Worm (Caenorhabditis elegans) whole organism, L3 larva: ENCODE data around the gene srd-30.

Experiments
- R02D3.7 ChIP-seq: fragments of 150-350 bp; optimal IDR thresholded peaks from 2 replicates; lab custom pipeline; 2014; ENCODE audit warnings: missing biosample characterization, missing genetic modification characterization
- ZK546.5 ChIP-seq: sonication (generic microtip); optimal IDR thresholded peaks from 2 replicates; lab custom pipeline; 2017; ENCODE audit warnings: missing biosample characterization, missing genetic modification characterization
- aly-2 ChIP-seq: fragments of 150-350 bp; optimal IDR thresholded peaks from 2 replicates; lab custom pipeline; 2014; ENCODE audit warnings: missing biosample characterization, missing genetic modification characterization
- ama-1 ChIP-seq: fragments of 150-350 bp; optimal IDR thresholded peaks from 2 replicates; lab custom pipeline; 2018
- ceh-16 ChIP-seq: sonication (generic microtip); optimal IDR thresholded peaks from 2 replicates; lab custom pipeline; 2017; ENCODE audit warnings: missing biosample characterization, missing genetic modification characterization
- ceh-28 ChIP-seq: fragments of 150-350 bp; optimal IDR thresholded peaks from 2 replicates; lab custom pipeline; 2014; ENCODE audit warnings: missing biosample characterization, missing genetic modification reagents, missing genetic modification characterization
- ceh-9 ChIP-seq: sonication (generic microtip); optimal IDR thresholded peaks from 2 replicates; lab custom pipeline; 2018; ENCODE audit warnings: missing biosample characterization, missing genetic modification characterization
- daf-12 ChIP-seq: fragments of 150-350 bp; optimal IDR thresholded peaks from 2 replicates; lab custom pipeline; 2014; ENCODE audit warnings: missing biosample characterization, missing genetic modification reagents, missing genetic modification characterization
- egl-5 ChIP-seq: fragments of 150-350 bp; optimal IDR thresholded peaks from 2 replicates; lab custom pipeline; 2017; ENCODE audit warnings: missing biosample characterization, missing genetic modification reagents, missing genetic modification characterization, inconsistent platforms
- elt-1 ChIP-seq: fragments of 150-350 bp; optimal IDR thresholded peaks from 2 replicates; lab custom pipeline; 2014; ENCODE audit warnings: missing biosample characterization, missing genetic modification characterization
- elt-2 ChIP-seq: sonication (generic microtip); optimal IDR thresholded peaks from 2 replicates; lab custom pipeline; 2016; ENCODE audit warnings: missing genetic modification reagents, mild to moderate bottlenecking, missing genetic modification characterization, missing compliant biosample characterization
- elt-3 ChIP-seq, 3 experiments: fragments of 150-350 bp in 1 of 3; sonication (generic microtip) in 2 of 3; optimal IDR thresholded peaks; 2 replicates in 2 of 3; 4 replicates in 1 of 3; lab custom pipeline; 2014 to 2017; ENCODE audit warnings: missing biosample characterization in 3 of 3, missing genetic modification characterization in 3 of 3
- eor-1 ChIP-seq, 2 experiments: fragments of 150-350 bp; optimal IDR thresholded peaks; 2 replicates each; lab custom pipeline; 2014 to 2018; ENCODE audit warnings: missing biosample characterization in 2 of 2, missing genetic modification characterization in 2 of 2
- fkh-10 ChIP-seq: sonication (generic microtip); optimal IDR thresholded peaks from 2 replicates; lab custom pipeline; 2017; ENCODE audit warnings: missing biosample characterization, missing genetic modification reagents, missing genetic modification characterization
- fkh-2 ChIP-seq: fragments of 150-350 bp; optimal IDR thresholded peaks from 2 replicates; lab custom pipeline; 2014; ENCODE audit warnings: missing biosample characterization, missing genetic modification reagents, missing genetic modification characterization
- hmg-11 ChIP-seq: sonication (generic microtip); optimal IDR thresholded peaks from 2 replicates; lab custom pipeline; 2016; ENCODE audit warnings: missing genetic modification characterization, missing compliant biosample characterization
- jun-1 ChIP-seq: fragments of 150-350 bp; optimal IDR thresholded peaks from 2 replicates; lab custom pipeline; 2014; ENCODE audit warnings: missing biosample characterization, missing genetic modification reagents, missing genetic modification characterization
- lin-15B ChIP-seq: fragments of 150-350 bp; optimal IDR thresholded peaks from 2 replicates; lab custom pipeline; 2014; ENCODE audit warnings: missing biosample characterization, missing genetic modification characterization
- lin-39 ChIP-seq: fragments of 150-350 bp; optimal IDR thresholded peaks from 2 replicates; lab custom pipeline; 2018; ENCODE audit warnings: missing biosample characterization, missing genetic modification reagents, missing genetic modification characterization
- lsy-12 ChIP-seq: sonication (generic microtip); optimal IDR thresholded peaks from 2 replicates; lab custom pipeline; 2016; ENCODE audit warnings: mild to moderate bottlenecking, missing genetic modification characterization, missing compliant biosample characterization
- mdl-1 ChIP-seq: fragments of 150-350 bp; optimal IDR thresholded peaks from 2 replicates; lab custom pipeline; 2014; ENCODE audit warnings: missing biosample characterization, missing genetic modification characterization
- nfya-1 ChIP-seq: sonication (generic microtip); optimal IDR thresholded peaks from 2 replicates; lab custom pipeline; 2017; ENCODE audit warnings: missing genetic modification characterization, mild to moderate bottlenecking, missing compliant biosample characterization, antibody characterized with exemption, moderate library complexity; ENCODE audit not compliant: insufficient read depth
- nhr-11 ChIP-seq: fragments of 150-350 bp; optimal IDR thresholded peaks from 2 replicates; lab custom pipeline; 2014; ENCODE audit warnings: missing biosample characterization, missing genetic modification characterization
- nhr-23 ChIP-seq: fragments of 150-350 bp; optimal IDR thresholded peaks from 2 replicates; lab custom pipeline; 2014; ENCODE audit warnings: missing biosample characterization, missing genetic modification reagents, missing genetic modification characterization
- nhr-25 ChIP-seq: sonication (generic microtip); optimal IDR thresholded peaks from 2 replicates; lab custom pipeline; 2017; ENCODE audit warnings: missing biosample characterization, missing genetic modification characterization
- nhr-28 ChIP-seq: fragments of 150-350 bp; optimal IDR thresholded peaks from 2 replicates; lab custom pipeline; 2014; ENCODE audit warnings: missing biosample characterization, missing genetic modification characterization
- nhr-67 ChIP-seq: fragments of 150-350 bp; optimal IDR thresholded peaks from 2 replicates; lab custom pipeline; 2014; ENCODE audit warnings: missing biosample characterization, missing genetic modification characterization
- nhr-77 ChIP-seq: fragments of 150-350 bp; optimal IDR thresholded peaks from 2 replicates; lab custom pipeline; 2014; ENCODE audit warnings: missing biosample characterization, missing genetic modification characterization
- pha-4 ChIP-seq: fragments of 150-350 bp; optimal IDR thresholded peaks from 2 replicates; lab custom pipeline; 2014; ENCODE audit warnings: missing biosample characterization, missing genetic modification reagents, missing genetic modification characterization
- sea-2 ChIP-seq: fragments of 150-350 bp; sonication (generic microtip); optimal IDR thresholded peaks from 4 replicates; lab custom pipeline; 2014; ENCODE audit warnings: missing biosample characterization, missing genetic modification reagents, missing genetic modification characterization
- skn-1 ChIP-seq: fragments of 150-350 bp; optimal IDR thresholded peaks from 2 replicates; lab custom pipeline; 2014; ENCODE audit warnings: missing biosample characterization, missing genetic modification characterization
- snpc-4 ChIP-seq: fragments of 150-350 bp; optimal IDR thresholded peaks from 2 replicates; lab custom pipeline; 2014; ENCODE audit warnings: missing biosample characterization, missing genetic modification characterization
- tbx-2 ChIP-seq: sonication (generic microtip); optimal IDR thresholded peaks from 2 replicates; lab custom pipeline; 2016; ENCODE audit warnings: mild to moderate bottlenecking, missing genetic modification characterization, missing compliant biosample characterization
- unc-39 ChIP-seq: sonication (generic microtip); optimal IDR thresholded peaks from 4 replicates; lab custom pipeline; 2017; ENCODE audit warnings: missing biosample characterization, missing genetic modification characterization
- unc-62 ChIP-seq: fragments of 150-350 bp; sonication (generic microtip); optimal IDR thresholded peaks from 4 replicates; lab custom pipeline; 2014; ENCODE audit warnings: missing biosample characterization, missing genetic modification reagents, missing genetic modification characterization
- ztf-11 ChIP-seq: fragments of 150-350 bp; optimal IDR thresholded peaks from 2 replicates; lab custom pipeline; 2014; ENCODE audit warnings: missing biosample characterization, missing genetic modification characterization
- ztf-4 ChIP-seq: fragments of 150-350 bp; optimal IDR thresholded peaks from 2 replicates; lab custom pipeline; 2014; ENCODE audit warnings: missing biosample characterization, missing genetic modification characterization

srd-30 gene

DNA sequence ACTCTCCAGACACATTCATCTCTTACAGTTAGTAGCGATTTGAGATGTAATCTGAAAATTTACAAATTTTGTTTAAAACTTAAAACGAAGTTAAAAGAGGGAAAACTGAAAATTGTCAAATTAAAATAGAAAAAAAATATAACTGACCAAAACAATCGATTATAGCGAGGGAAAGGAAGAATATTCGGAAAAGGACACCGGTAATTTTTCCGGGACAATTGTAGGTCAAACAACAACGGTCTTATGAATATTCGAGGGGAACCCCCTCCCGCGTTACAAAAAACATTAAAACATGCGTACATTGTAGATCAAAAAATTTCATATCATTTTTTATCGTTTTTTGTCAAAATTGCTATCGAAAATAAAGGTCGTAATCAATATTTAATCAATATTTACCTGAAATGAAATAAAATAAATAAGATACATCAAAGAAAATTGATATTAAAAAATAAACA, 7.6 kb upstream of the srd-30 start, which contains the start of gene C50E3.12:
C50E3.12 (minus strand) TSS at position 51 of the 455 bp plus-strand sequence.
- TF ChIP-seq fkh-2 (tag; lab: Kevin White, UChicago): no peak
- no peak for TF ChIP-seq ceh-16 (tag; lab: Kevin White, UChicago)
- TF ChIP-seq fkh-10 (GFP tag; lab: Kevin White, UChicago): no peak
- TF ChIP-seq ceh-28 (tag; lab: Kevin White, UChicago): no peak
- no peak for TF ChIP-seq mdl-1
- TF ChIP-seq elt-2 (tag; lab: Kevin White, UChicago): no peak
- no peak for TF ChIP-seq skn-1 (tag; lab: Kevin White, UChicago)
- no peak for TF ChIP-seq jun-1 (tag; lab: Kevin White, UChicago)

DNA sequence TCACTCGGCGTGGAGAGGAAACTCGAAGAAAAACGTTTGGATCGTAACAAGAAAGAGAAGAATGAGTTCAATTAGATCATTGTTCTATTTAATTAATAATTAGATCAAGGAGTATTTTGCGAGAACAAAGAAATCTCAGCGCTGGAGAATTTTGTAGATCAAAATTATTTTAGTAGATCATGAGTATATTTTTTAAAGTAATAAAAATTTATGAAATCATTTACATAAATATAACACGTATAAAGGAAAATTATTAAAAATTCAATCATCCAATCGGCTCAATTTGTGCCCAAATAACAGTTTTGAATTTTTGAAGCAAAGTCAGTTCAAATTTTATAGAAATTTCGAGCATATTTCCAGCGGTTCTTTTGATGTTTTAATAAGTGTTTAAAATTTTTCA, 5.5 kb upstream of the srd-30 start, which contains the start of gene C50E3.13:
C50E3.13 (minus strand) TSS at position 101 of the 400 bp plus-strand sequence.
- TF ChIP-seq elt-1 (tag; lab: Kevin White, UChicago) (no peak), nhr-77 (tag; lab: Kevin White, UChicago) (no peak)

DNA sequence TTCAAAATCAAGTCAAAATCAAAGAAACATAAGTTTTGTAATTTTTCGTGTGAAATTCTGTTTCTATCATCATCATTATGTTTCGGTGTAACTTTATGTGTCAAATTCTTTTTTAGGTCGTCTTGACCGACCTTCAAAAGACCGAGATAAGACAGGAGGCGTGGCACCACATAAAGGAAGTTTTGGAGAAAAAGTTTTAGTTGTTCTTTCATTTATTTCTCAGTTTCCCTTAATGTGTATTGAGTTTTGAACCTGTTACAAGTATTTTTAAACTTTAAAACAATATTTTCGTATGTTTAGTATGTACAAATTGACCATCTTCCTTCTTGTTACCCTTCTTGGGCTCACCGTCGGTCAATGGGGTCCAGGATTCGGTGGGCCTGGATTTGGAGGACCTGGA, 5.0 kb upstream of the srd-30 start, which contains the start of gene grsp-4:
grsp-4 (plus strand) TSS at position 301 of the 400 bp plus-strand sequence.
- TF ChIP-seq ceh-9 (tag; lab: Kevin White, UChicago) (no peak), fkh-10 (GFP tag; lab: Kevin White, UChicago) (no peak), nhr-11 (no peak), mdl-1 (no peak), jun-1 (tag; lab: Kevin White, UChicago) (no peak), lin-15B (no peak)
- TF ChIP-seq, all 47 proteins: peak for 0

DNA sequence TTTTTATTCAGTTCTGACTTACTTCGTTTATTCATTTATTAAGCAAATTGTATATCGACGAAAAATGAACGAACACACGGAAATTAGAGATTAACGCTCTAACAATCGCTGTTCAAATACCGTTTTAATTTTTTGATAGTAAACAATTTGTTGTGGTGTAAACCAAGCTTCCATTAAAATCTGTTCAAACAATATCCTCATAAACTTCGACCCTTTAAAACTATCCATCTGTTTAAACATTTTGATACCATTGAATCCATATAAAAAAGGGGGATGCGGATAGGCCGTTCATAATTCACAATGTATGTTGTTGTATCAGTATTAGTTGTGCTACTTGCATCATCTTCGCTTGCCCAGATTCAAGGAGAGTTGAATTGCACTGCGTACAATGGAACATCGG, 3.1 kb upstream of the srd-30 start, which contains the start of gene F07C4.6:
F07C4.6 (plus strand) TSS at position 301 of the 400 bp plus-strand sequence.
- no peak for TF ChIP-seq nhr-67 (tag; lab: Kevin White, UChicago)
- TF ChIP-seq ztf-4 (tag; lab: Kevin White, UChicago): no peak
- no peak for TF ChIP-seq pha-4
- no peak for TF ChIP-seq ama-1
- no peak for TF ChIP-seq R02D3.7
- no peak for TF ChIP-seq elt-2 (tag; lab: Kevin White, UChicago)
- no peak for TF ChIP-seq lsy-12
- no peak for TF ChIP-seq unc-39 (tag; lab: Kevin White, UChicago)
- TF ChIP-seq fkh-10 (GFP tag; lab: Kevin White, UChicago): no peak
- no peak for TF ChIP-seq elt-3 (tag; optimal IDR thresholded peaks at IDR 0.05; lab: Kevin White, UChicago)
- TF ChIP-seq ceh-16 (tag; lab: Kevin White, UChicago): no peak

DNA sequence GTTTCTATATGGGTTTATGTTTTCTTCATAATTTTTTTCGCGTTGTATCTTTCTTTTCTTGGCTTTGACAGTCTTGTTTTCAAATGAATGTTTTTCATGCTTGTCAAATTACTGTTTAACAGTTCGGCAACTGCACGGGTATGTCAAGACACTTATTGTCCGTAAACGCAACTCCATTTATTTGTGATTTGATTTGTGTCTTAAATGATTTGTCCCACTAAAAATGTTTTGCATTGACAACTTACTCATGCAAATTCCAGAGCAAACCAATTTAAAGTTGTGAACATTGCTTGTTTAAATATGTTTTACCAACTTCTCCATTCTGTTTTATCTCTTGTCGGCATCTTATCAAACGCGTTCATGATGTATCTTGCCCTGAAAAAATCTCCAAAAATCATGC, 2.1 kb downstream of the srd-30 start, which contains the start of gene srd-25:
srd-25 (plus strand) TSS at position 301 of the 400 bp plus-strand sequence.
- no peak for TF ChIP-seq nfya-1 (tag; lab: Kevin White, UChicago)
- no peak for TF ChIP-seq hmg-11 (tag; lab: Kevin White, UChicago)
- no peak for TF ChIP-seq lin-39 (tag; lab: Kevin White, UChicago)
- TF ChIP-seq ZK546.5 (tag; lab: Kevin White, UChicago): no peak
- TF ChIP-seq daf-12 (tag; lab: Kevin White, UChicago): no peak
- TF ChIP-seq sea-2 (GFP tag; lab: Kevin White, UChicago): no peak
- TF ChIP-seq nhr-23 (tag; lab: Kevin White, UChicago): no peak
- TF ChIP-seq R02D3.7: no peak
- TF ChIP-seq nhr-25: no peak
- TF ChIP-seq unc-62 (GFP tag; lab: Kevin White, UChicago): no peak
- no peak for TF ChIP-seq pha-4
- TF ChIP-seq lsy-12: no peak
- no peak for TF ChIP-seq snpc-4 (tag; lab: Kevin White, UChicago)
- no peak for TF ChIP-seq eor-1 (tag; optimal IDR thresholded peaks at IDR 0.05; lab: Kevin White, UChicago)

ce11 chrV:7634657-7635056, 5.1 kb downstream of the srd-30 start, which contains the start of gene srd-31:
TSS of gene srd-31 (minus strand) at chrV:7634757.
- TF ChIP-seq nhr-23 (tag; lab: Kevin White, UChicago) (no peak), R02D3.7 (no peak), nfya-1 (tag; lab: Kevin White, UChicago) (no peak), fkh-10 (GFP tag; lab: Kevin White, UChicago) (no peak), aly-2 (no peak), tbx-2 (tag; lab: Kevin White, UChicago) (no peak), ceh-28 (tag; lab: Kevin White, UChicago) (no peak), jun-1 (tag; lab: Kevin White, UChicago) (no peak), ZK546.5 (tag; lab: Kevin White, UChicago) (no peak), unc-39 (tag; lab: Kevin White, UChicago) (no peak), lsy-12 (no peak), egl-5 (tag; lab: Kevin White, UChicago) (no peak), ztf-4 (tag; lab: Kevin White, UChicago) (no peak), daf-12 (tag; lab: Kevin White, UChicago) (no peak), ztf-11 (tag; lab: Kevin White, UChicago) (no peak), nhr-11 (no peak), unc-62 (GFP tag; lab: Kevin White, UChicago) (no peak), nhr-28 (tag; lab: Kevin White, UChicago) (no peak)
